Worm (Caenorhabditis elegans): Measurements from ENCODE around the gene tag-321.

Gene tag-321

DNA sequence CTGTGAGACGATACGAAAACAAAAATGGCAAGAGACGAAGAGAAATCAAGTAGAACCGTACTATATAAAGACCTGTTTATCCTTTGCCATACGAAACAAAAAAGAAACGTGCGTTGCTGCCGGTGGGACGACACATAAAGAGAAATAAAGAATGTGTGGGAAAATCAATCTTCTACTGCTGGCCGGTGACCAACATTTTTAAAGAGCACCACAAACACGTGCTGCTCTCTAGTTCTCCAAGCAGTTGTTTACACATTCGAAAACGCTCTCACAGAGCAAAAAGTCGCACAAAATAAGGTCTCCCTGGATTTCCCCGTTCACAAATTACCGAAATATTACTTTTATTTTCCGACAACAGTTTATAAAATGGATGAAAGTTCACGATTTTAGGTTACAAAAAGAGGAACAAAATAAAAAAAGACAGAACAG lies 5.9 kb upstream of the tag-321 start, which contains the start of gene imp-3 (continued):
- TF ChIP-seq ceh-82 (tag; optimal IDR thresholded peaks at IDR 0.05) = no peak
- peak; percentile 65; the same call in 1 of the 2 replicates for TF ChIP-seq arid-1 (GFP tag; conservative IDR thresholded peaks at IDR 0.05)
- no peak for TF ChIP-seq ceh-44 (GFP tag; IDR thresholded peaks at IDR 0.05)
- TF ChIP-seq mxl-3 (GFP tag; optimal IDR thresholded peaks at IDR 0.05) = peak; percentile 84
- TF ChIP-seq Y5F2A.4 (GFP tag; optimal IDR thresholded peaks at IDR 0.05) = peak; percentile 74
- no peak for TF ChIP-seq nhr-237 (tag; optimal IDR thresholded peaks at IDR 0.05)
- TF ChIP-seq fkh-10 (GFP tag; optimal IDR thresholded peaks at IDR 0.05) = no peak
- TF ChIP-seq ceh-62 (tag; optimal IDR thresholded peaks at IDR 0.05) = no peak
- TF ChIP-seq zfp-2 (tag; optimal IDR thresholded peaks at IDR 0.05) = no peak
- TF ChIP-seq daf-12 (tag; optimal IDR thresholded peaks at IDR 0.05) = no peak
- TF ChIP-seq hlh-11 (tag; optimal IDR thresholded peaks at IDR 0.05) = peak; percentile 67
- TF ChIP-seq nhr-10 (tag; optimal IDR thresholded peaks at IDR 0.05) = peak; percentile 15
- TF ChIP-seq ctbp-1 (GFP tag; IDR thresholded peaks at IDR 0.05) = peak; percentile 22; the same call in 1 of the 2 replicates
- TF ChIP-seq nhr-11 (tag; optimal IDR thresholded peaks at IDR 0.05) = no peak
- TF ChIP-seq zip-11 (GFP tag; IDR thresholded peaks at IDR 0.05) = no peak
- no peak for TF ChIP-seq pqm-1 (tag; optimal IDR thresholded peaks at IDR 0.05)
- no peak for TF ChIP-seq ceh-28 (tag; optimal IDR thresholded peaks at IDR 0.05)
- no peak; the same call in 1 of the 2 replicates for TF ChIP-seq lim-7 (GFP tag; IDR thresholded peaks at IDR 0.05)
- no peak for TF ChIP-seq duxl-1 (tag; optimal IDR thresholded peaks at IDR 0.05; ENCODE audit: poor library complexity)
- TF ChIP-seq nhr-41 (GFP tag; IDR thresholded peaks at IDR 0.05) = no peak
- TF ChIP-seq hmg-1.1 (GFP tag; IDR thresholded peaks at IDR 0.05) = peak; percentile 63; the same call in 1 of the 2 replicates
- peak; percentile 69 for TF ChIP-seq T26A8.4 (GFP tag; IDR thresholded peaks at IDR 0.05)
- no peak for TF ChIP-seq nhr-77 (tag; optimal IDR thresholded peaks at IDR 0.05)
- TF ChIP-seq lir-3 (tag; optimal IDR thresholded peaks at IDR 0.05) = no peak
- TF ChIP-seq zag-1 (tag; optimal IDR thresholded peaks at IDR 0.05) = no peak
- TF ChIP-seq daf-8 (GFP tag; IDR thresholded peaks at IDR 0.05) = no peak
- no peak for TF ChIP-seq mdt-29 (GFP tag; IDR thresholded peaks at IDR 0.05)
- peak; percentile 2 for TF ChIP-seq lin-13 (GFP tag; optimal IDR thresholded peaks at IDR 0.05)
- peak; percentile 28 to 60 for TF ChIP-seq daf-16 (GFP tag; optimal IDR thresholded peaks at IDR 0.05)
- TF ChIP-seq daf-16 (tag; optimal IDR thresholded peaks at IDR 0.05) = peak; percentile 88
- TF ChIP-seq nhr-6 (tag; optimal IDR thresholded peaks at IDR 0.05) = peak; percentile 21
- TF ChIP-seq ama-1 (optimal IDR thresholded peaks at IDR 0.05) = peak; percentile 97
- no peak for TF ChIP-seq nhr-76 (tag; optimal IDR thresholded peaks at IDR 0.05)
- no peak for TF ChIP-seq lin-39 (tag; optimal IDR thresholded peaks at IDR 0.05)
- 0 out of 2 replicates have a peak, but pooled peaks have one; percentile 9 for TF ChIP-seq nhr-42 (GFP tag; IDR thresholded peaks at IDR 0.05)
- peak; percentile 62 for TF ChIP-seq dve-1 (tag; optimal IDR thresholded peaks at IDR 0.05; ENCODE audit: insufficient read depth)
- TF ChIP-seq unc-62 (GFP tag; optimal IDR thresholded peaks at IDR 0.05 in 1 of 2) = peak in 1 of 2 experiments; percentile 12
- TF ChIP-seq unc-62 (tag; optimal IDR thresholded peaks at IDR 0.05) = no peak
- TF ChIP-seq D1046.2 (GFP tag; IDR thresholded peaks at IDR 0.05) = peak; percentile 69; the same call in 1 of the 2 replicates
- peak; percentile 46; the same call in 1 of the 2 replicates for TF ChIP-seq mxl-2 (GFP tag; conservative IDR thresholded peaks at IDR 0.05)
- no peak for TF ChIP-seq dmd-9 (GFP tag; IDR thresholded peaks at IDR 0.05)
- TF ChIP-seq hlh-30 (tag; optimal IDR thresholded peaks at IDR 0.05; ENCODE audit: insufficient read depth) = peak; percentile 81
- no peak for TF ChIP-seq attf-4 (tag; optimal IDR thresholded peaks at IDR 0.05)
- no peak for TF ChIP-seq unc-39 (tag; optimal IDR thresholded peaks at IDR 0.05)
- TF ChIP-seq T20F7.1 (GFP tag; optimal IDR thresholded peaks at IDR 0.05) = peak; percentile 69
- TF ChIP-seq F10B5.3 (tag; optimal IDR thresholded peaks at IDR 0.05) = no peak
- peak; percentile 64 for TF ChIP-seq rbr-2 (tag; optimal IDR thresholded peaks at IDR 0.05)
- no peak for TF ChIP-seq zip-2 (tag; optimal IDR thresholded peaks at IDR 0.05)
- TF ChIP-seq unc-130 (GFP tag; optimal IDR thresholded peaks at IDR 0.05) = no peak
- TF ChIP-seq mdl-1 (tag; optimal IDR thresholded peaks at IDR 0.05) = peak; percentile 41 to 88
- no peak for TF ChIP-seq skn-1 (tag; optimal IDR thresholded peaks at IDR 0.05)
- peak; percentile 35 for TF ChIP-seq nhr-102 (tag; optimal IDR thresholded peaks at IDR 0.05)
